Worm (Caenorhabditis elegans) whole organism, L3 larva: ENCODE results near the gene unc-4.

Experiments
- ama-1 ChIP-seq: fragments of 150-350 bp; optimal IDR thresholded peaks from 2 replicates; lab custom pipeline; 2018
- fkh-10 ChIP-seq: sonication (generic microtip); optimal IDR thresholded peaks from 2 replicates; lab custom pipeline; 2017; ENCODE audit warnings: missing biosample characterization, missing genetic modification reagents, missing genetic modification characterization
- pha-4 ChIP-seq: fragments of 150-350 bp; optimal IDR thresholded peaks from 2 replicates; lab custom pipeline; 2014; ENCODE audit warnings: missing biosample characterization, missing genetic modification reagents, missing genetic modification characterization
- unc-39 ChIP-seq: sonication (generic microtip); optimal IDR thresholded peaks from 4 replicates; lab custom pipeline; 2017; ENCODE audit warnings: missing biosample characterization, missing genetic modification characterization

ce11 chrII:9937611-9938010, 37.4 kb upstream of the unc-4 start:
- TF ChIP-seq ama-1 (peak; percentile 92), fkh-10 (GFP tag; lab: Kevin White, UChicago) (no peak), unc-39 (no peak), pha-4 (peak; percentile 94)
